Fruit fly (Drosophila melanogaster) whole organism, embryonic: ENCODE measurements around the gene CG9302.

Experiments used
- Bdp1 ChIP-seq: fragments of 200-800 bp; sonication (Bioruptor generic); optimal IDR thresholded peaks from 3 replicates; lab custom pipeline; 2016; ENCODE audit warnings: missing biosample characterization, missing genetic modification characterization
- BtbVII ChIP-seq: fragments of 200-800 bp; sonication (Bioruptor generic); optimal IDR thresholded peaks from 3 replicates; lab custom pipeline; 2017; ENCODE audit warnings: missing biosample characterization, mild to moderate bottlenecking, missing genetic modification characterization
- CG11695 ChIP-seq: fragments of 200-800 bp; sonication (Bioruptor generic); IDR thresholded peaks from 3 replicates; pipeline ENCODE4 v1.3.6; 2022; ENCODE audit warnings: missing biosample characterization, missing genetic modification characterization
- CG11723 ChIP-seq: fragments of 200-800 bp; sonication (Bioruptor generic); optimal IDR thresholded peaks from 2 replicates; lab custom pipeline; 2017; ENCODE audit warnings: missing biosample characterization, mild to moderate bottlenecking, missing genetic modification characterization
- CG12071 ChIP-seq: fragments of 200-800 bp; sonication (Bioruptor generic); optimal IDR thresholded peaks from 3 replicates; lab custom pipeline; 2018; ENCODE audit warnings: missing biosample characterization, mild to moderate bottlenecking, missing genetic modification characterization
- CG12155 ChIP-seq: fragments of 200-800 bp; sonication (Bioruptor generic); optimal IDR thresholded peaks from 3 replicates; lab custom pipeline; 2016; ENCODE audit warnings: missing biosample characterization, missing genetic modification characterization
- CG12299 ChIP-seq: fragments of 200-800 bp; sonication (Bioruptor generic); optimal IDR thresholded peaks from 2 replicates; lab custom pipeline; 2018; ENCODE audit warnings: missing biosample characterization, mild to moderate bottlenecking, missing genetic modification characterization
- CG12659 ChIP-seq: fragments of 200-800 bp; sonication (Bioruptor generic); optimal IDR thresholded peaks from 3 replicates; lab custom pipeline; 2017; ENCODE audit warnings: mild to moderate bottlenecking, missing biosample characterization, missing genetic modification reagents, missing genetic modification characterization
- CG13296 ChIP-seq: fragments of 200-800 bp; sonication (Bioruptor generic); optimal IDR thresholded peaks from 3 replicates; lab custom pipeline; 2018; ENCODE audit warnings: missing biosample characterization, mild to moderate bottlenecking, missing genetic modification characterization
- CG14441 ChIP-seq: fragments of 200-800 bp; sonication (Bioruptor generic); IDR thresholded peaks from 2 replicates; pipeline ENCODE4 v1.3.6; 2022; ENCODE audit warnings: missing biosample characterization, missing genetic modification characterization
- CG18476 ChIP-seq: fragments of 200-800 bp; sonication (Bioruptor generic); optimal IDR thresholded peaks from 2 replicates; lab custom pipeline; 2016; ENCODE audit warnings: missing biosample characterization, mild to moderate bottlenecking, missing genetic modification characterization
- CG2678 ChIP-seq: fragments of 200-800 bp; sonication (Bioruptor generic); optimal IDR thresholded peaks from 3 replicates; lab custom pipeline; 2019; ENCODE audit warnings: missing biosample characterization, mild to moderate bottlenecking, missing genetic modification characterization, moderate library complexity
- CG2712 ChIP-seq: fragments of 200-800 bp; optimal IDR thresholded peaks from 3 replicates; lab custom pipeline; 2019; ENCODE audit warnings: missing biosample characterization, mild to moderate bottlenecking, missing genetic modification characterization, moderate library complexity
- CG30431 ChIP-seq: fragments of 200-800 bp; sonication (Bioruptor generic); optimal IDR thresholded peaks from 2 replicates; lab custom pipeline; 2017; ENCODE audit warnings: missing biosample characterization, missing genetic modification characterization
- CG31441 ChIP-seq: fragments of 200-800 bp; sonication (Bioruptor generic); IDR thresholded peaks from 2 replicates; pipeline ENCODE4 v1.3.6; 2022; ENCODE audit warnings: missing biosample characterization, missing genetic modification characterization
- CG32532 ChIP-seq: fragments of 200-800 bp; sonication (Bioruptor generic); IDR thresholded peaks from 2 replicates; pipeline ENCODE4 v1.3.6; 2022; ENCODE audit warnings: missing biosample characterization, missing genetic modification characterization
- CG4282 ChIP-seq: fragments of 200-800 bp; sonication (Bioruptor generic); optimal IDR thresholded peaks from 2 replicates; lab custom pipeline; 2016; ENCODE audit warnings: missing biosample characterization, missing genetic modification characterization
- CG5245 ChIP-seq: fragments of 200-800 bp; sonication (Bioruptor generic); optimal IDR thresholded peaks from 3 replicates; lab custom pipeline; 2016; ENCODE audit warnings: missing biosample characterization, missing genetic modification characterization
- CG6254 ChIP-seq: fragments of 200-800 bp; sonication (Bioruptor generic); optimal IDR thresholded peaks from 3 replicates; lab custom pipeline; 2017; ENCODE audit warnings: mild to moderate bottlenecking, missing biosample characterization, missing genetic modification reagents, missing genetic modification characterization
- CG6765 ChIP-seq: fragments of 200-800 bp; sonication (Bioruptor generic); optimal IDR thresholded peaks from 3 replicates; lab custom pipeline; 2017; ENCODE audit warnings: missing biosample characterization, mild to moderate bottlenecking, missing genetic modification characterization
- CG7928 ChIP-seq: fragments of 200-800 bp; sonication (Bioruptor generic); optimal IDR thresholded peaks from 2 replicates; lab custom pipeline; 2017; ENCODE audit warnings: missing biosample characterization, mild to moderate bottlenecking, missing genetic modification characterization
- CG8478 ChIP-seq: fragments of >200 bp; optimal IDR thresholded peaks from 2 replicates; lab custom pipeline; 2018
- Dip2 ChIP-seq: fragments of 200-800 bp; sonication (Bioruptor generic); IDR thresholded peaks from 2 replicates; pipeline ENCODE4 v1.3.6; 2022; ENCODE audit warnings: missing biosample characterization, missing genetic modification characterization
- Fer2 ChIP-seq: fragments of 200-800 bp; sonication (Bioruptor generic); optimal IDR thresholded peaks from 2 replicates; lab custom pipeline; 2018; ENCODE audit warnings: missing biosample characterization, mild to moderate bottlenecking, missing genetic modification characterization, moderate library complexity
- Gsc ChIP-seq: fragments of 200-800 bp; sonication (Bioruptor generic); IDR thresholded peaks from 2 replicates; pipeline ENCODE4 v1.3.6; 2022; ENCODE audit warnings: missing biosample characterization, missing genetic modification characterization
- Jarid2 ChIP-seq: fragments of 200-800 bp; sonication (Bioruptor generic); optimal IDR thresholded peaks from 3 replicates; lab custom pipeline; 2017; ENCODE audit warnings: mild to moderate bottlenecking, missing biosample characterization, missing genetic modification reagents, missing genetic modification characterization
- Mrtf ChIP-seq: fragments of 200-800 bp; sonication (Bioruptor generic); IDR thresholded peaks from 3 replicates; pipeline ENCODE4 v1.3.6; 2022; ENCODE audit warnings: missing biosample characterization, missing genetic modification characterization
- Oaz ChIP-seq: fragments of 200-800 bp; sonication (Bioruptor generic); IDR thresholded peaks from 2 replicates; pipeline ENCODE4 v1.3.6; 2022; ENCODE audit warnings: missing biosample characterization, missing genetic modification characterization
- Six4 ChIP-seq: fragments of 200-800 bp; sonication (Bioruptor generic); optimal IDR thresholded peaks from 2 replicates; lab custom pipeline; 2016; ENCODE audit warnings: missing biosample characterization, missing genetic modification characterization
- Sry-δ ChIP-seq: fragments of 200-800 bp; sonication (Bioruptor generic); optimal IDR thresholded peaks from 2 replicates; lab custom pipeline; 2016; ENCODE audit warnings: missing biosample characterization, missing genetic modification characterization
- TFAM ChIP-seq: fragments of 200-800 bp; sonication (Bioruptor generic); optimal IDR thresholded peaks from 2 replicates; lab custom pipeline; 2017; ENCODE audit warnings: missing biosample characterization, missing genetic modification characterization, inconsistent platforms
- bigmax ChIP-seq: fragments of 200-800 bp; sonication (Bioruptor generic); optimal IDR thresholded peaks from 2 replicates; lab custom pipeline; 2018; ENCODE audit warnings: missing biosample characterization, mild to moderate bottlenecking, missing genetic modification characterization
- chm ChIP-seq: fragments of 200-800 bp; sonication (Bioruptor generic); IDR thresholded peaks from 2 replicates; pipeline ENCODE4 v1.3.6; 2022; ENCODE audit warnings: missing biosample characterization, missing genetic modification characterization
- chn ChIP-seq: fragments of 200-800 bp; sonication (Bioruptor generic); optimal IDR thresholded peaks from 2 replicates; lab custom pipeline; 2016; ENCODE audit warnings: missing biosample characterization, missing genetic modification characterization
- disco-r ChIP-seq: fragments of 200-800 bp; sonication (Bioruptor generic); optimal IDR thresholded peaks from 2 replicates; lab custom pipeline; 2016; ENCODE audit warnings: missing biosample characterization, missing genetic modification characterization
- emc ChIP-seq: fragments of 200-800 bp; sonication (Bioruptor generic); optimal IDR thresholded peaks from 2 replicates; lab custom pipeline; 2016; ENCODE audit warnings: missing biosample characterization, missing genetic modification characterization
- fd96Cb ChIP-seq: fragments of 200-800 bp; sonication (Bioruptor generic); optimal IDR thresholded peaks from 2 replicates; lab custom pipeline; 2018; ENCODE audit warnings: missing biosample characterization, mild to moderate bottlenecking, missing genetic modification characterization, moderate library complexity
- gem ChIP-seq: fragments of 200-800 bp; sonication (Bioruptor generic); optimal IDR thresholded peaks from 2 replicates; lab custom pipeline; 2019; ENCODE audit warnings: missing biosample characterization, mild to moderate bottlenecking, missing genetic modification characterization, moderate library complexity
- grn ChIP-seq: fragments of 200-800 bp; sonication (Bioruptor generic); optimal IDR thresholded peaks from 3 replicates; lab custom pipeline; 2017; ENCODE audit warnings: missing biosample characterization, missing genetic modification characterization
- kay ChIP-seq: fragments of 200-800 bp; sonication (Bioruptor generic); optimal IDR thresholded peaks from 2 replicates; lab custom pipeline; 2016; ENCODE audit warnings: missing biosample characterization, missing genetic modification characterization
- mld ChIP-seq: fragments of 200-800 bp; sonication (Bioruptor generic); IDR thresholded peaks from 3 replicates; pipeline ENCODE4 v1.3.6; 2022; ENCODE audit warnings: missing biosample characterization, missing genetic modification characterization; ENCODE audit not compliant: partially characterized antibody
- oc ChIP-seq: fragments of 200-800 bp; sonication (Bioruptor generic); optimal IDR thresholded peaks from 2 replicates; lab custom pipeline; 2018; ENCODE audit warnings: missing biosample characterization, mild to moderate bottlenecking, missing genetic modification characterization, moderate library complexity
- pros ChIP-seq: fragments of 200-800 bp; sonication (Bioruptor generic); optimal IDR thresholded peaks from 3 replicates; lab custom pipeline; 2019; ENCODE audit warnings: missing biosample characterization, mild to moderate bottlenecking, missing genetic modification characterization, moderate library complexity
- row ChIP-seq: fragments of 200-800 bp; sonication (Bioruptor generic); IDR thresholded peaks from 3 replicates; pipeline ENCODE4 v1.3.6; 2022; ENCODE audit warnings: missing biosample characterization, missing genetic modification characterization
- schlank ChIP-seq: fragments of 200-800 bp; sonication (Bioruptor generic); optimal IDR thresholded peaks from 2 replicates; lab custom pipeline; 2018; ENCODE audit warnings: missing biosample characterization, mild to moderate bottlenecking, missing genetic modification characterization
- sim ChIP-seq: fragments of 200-800 bp; sonication (Bioruptor generic); IDR thresholded peaks from 2 replicates; pipeline ENCODE4 v1.3.6; 2022; ENCODE audit warnings: missing biosample characterization, missing genetic modification characterization
- sna ChIP-seq: fragments of 200-800 bp; sonication (Bioruptor generic); IDR thresholded peaks from 2 replicates; pipeline ENCODE4 v1.3.6; 2022; ENCODE audit warnings: missing biosample characterization, missing genetic modification characterization; ENCODE audit not compliant: partially characterized antibody
- tin ChIP-seq: fragments of 200-800 bp; sonication (Bioruptor generic); optimal IDR thresholded peaks from 3 replicates; lab custom pipeline; 2016; ENCODE audit warnings: missing biosample characterization, missing genetic modification characterization
- trem ChIP-seq: fragments of 200-800 bp; optimal IDR thresholded peaks from 3 replicates; lab custom pipeline; 2019; ENCODE audit warnings: missing biosample characterization, mild to moderate bottlenecking, missing genetic modification characterization, moderate library complexity
- usp ChIP-seq: fragments of >200 bp; optimal IDR thresholded peaks from 2 replicates; lab custom pipeline; 2017; ENCODE audit warnings: missing biosample characterization, missing genetic modification characterization
- vfl ChIP-seq: fragments of 200-800 bp; sonication (Bioruptor generic); optimal IDR thresholded peaks from 2 replicates; lab custom pipeline; 2016; ENCODE audit warnings: missing biosample characterization, missing genetic modification characterization
- zen ChIP-seq: fragments of 200-800 bp; sonication (Bioruptor generic); optimal IDR thresholded peaks from 3 replicates; lab custom pipeline; 2018; ENCODE audit warnings: missing biosample characterization, mild to moderate bottlenecking, missing genetic modification characterization, moderate library complexity

The CG9302 gene

dm6 chr2L:13378488-13378964 lies at the start of gene CG9302, which contains the start of gene beta'COP (continued):
- TF ChIP-seq usp (GFP tag; lab: Kevin White, UChicago), result no peak
- no peak for TF ChIP-seq CG13296 (GFP tag; lab: Kevin White, UChicago)
- TF ChIP-seq pros, result no peak
- TF ChIP-seq fd96Cb (tag; lab: Kevin White, UChicago), result peak; percentile 51
- peak; percentile 9 for TF ChIP-seq CG7928
- TF ChIP-seq CG32532, result peak; percentile 46
- TF ChIP-seq CG14441, result peak; percentile 48
- peak; percentile 83 for TF ChIP-seq gem (tag; lab: Kevin White, UChicago)
- peak; percentile 75 for TF ChIP-seq kay (GFP tag; lab: Kevin White, UChicago)
- TF ChIP-seq row, result peak; percentile 95
- peak; percentile 20 for TF ChIP-seq CG30431 (GFP tag; lab: Kevin White, UChicago)
- peak; percentile 31 for TF ChIP-seq bigmax (GFP tag; lab: Kevin White, UChicago)
- TF ChIP-seq CG4282 (GFP tag; lab: Kevin White, UChicago), result no peak
- no peak for TF ChIP-seq CG2678 (tag; lab: Kevin White, UChicago)
- peak; percentile 32 for TF ChIP-seq CG18476 (GFP tag; lab: Kevin White, UChicago)
- no peak for TF ChIP-seq sim (GFP tag; lab: Robert Waterston, UW)
- TF ChIP-seq oc (tag; lab: Kevin White, UChicago), result no peak
- TF ChIP-seq vfl, result peak; percentile 19
- no peak for TF ChIP-seq CG12299 (tag; lab: Kevin White, UChicago)
- TF ChIP-seq Jarid2 (GFP tag; lab: Kevin White, UChicago), result no peak
- no peak for TF ChIP-seq Oaz (GFP tag; lab: Robert Waterston, UW)
- peak; percentile 85 for TF ChIP-seq Sry-δ (GFP tag; lab: Kevin White, UChicago)
- TF ChIP-seq Gsc (GFP tag; lab: Robert Waterston, UW), result no peak
- peak; percentile 77 for TF ChIP-seq CG31441 (GFP tag; lab: Robert Waterston, UW)
- TF ChIP-seq zen (tag; lab: Kevin White, UChicago), result peak; percentile 84
- no peak for TF ChIP-seq Mrtf
- no peak for TF ChIP-seq CG11723 (GFP tag; lab: Kevin White, UChicago)
- TF ChIP-seq mld (GFP tag; lab: Robert Waterston, UW), result no peak
- TF ChIP-seq CG6254, result no peak
- TF ChIP-seq CG2712, result peak; percentile 81
- TF ChIP-seq tin, result peak; percentile 60
- TF ChIP-seq Dip2 (GFP tag; lab: Robert Waterston, UW), result no peak
- no peak for TF ChIP-seq CG12071 (GFP tag; lab: Kevin White, UChicago)
- TF ChIP-seq trem (tag; lab: Kevin White, UChicago), result peak; percentile 68
- no peak for TF ChIP-seq disco-r (GFP tag; lab: Kevin White, UChicago)
- no peak; the same call in 1 of the 2 replicates for TF ChIP-seq sna (GFP tag; lab: Robert Waterston, UW)
- no peak for TF ChIP-seq CG8478 (lab: Kevin White, UChicago)
- TF ChIP-seq Fer2 (tag; lab: Kevin White, UChicago), result peak; percentile 73
- TF ChIP-seq BtbVII (GFP tag; lab: Kevin White, UChicago), result no peak
- no peak for TF ChIP-seq grn (GFP tag; lab: Kevin White, UChicago)
- TF ChIP-seq chn (GFP tag; lab: Kevin White, UChicago), result peak; percentile 39
- TF ChIP-seq schlank (tag; lab: Kevin White, UChicago), result no peak
- no peak for TF ChIP-seq CG11695 (GFP tag; lab: Robert Waterston, UW)
- no peak for TF ChIP-seq TFAM (GFP tag; lab: Kevin White, UChicago)
- TF ChIP-seq CG5245 (GFP tag; lab: Kevin White, UChicago), result peak; percentile 31
- no peak for TF ChIP-seq chm (GFP tag; lab: Robert Waterston, UW)
- peak; percentile 23 for TF ChIP-seq Six4 (GFP tag; lab: Kevin White, UChicago)
- TF ChIP-seq CG12659 (GFP tag; lab: Kevin White, UChicago), result peak; percentile 89
- no peak for TF ChIP-seq CG6765 (GFP tag; lab: Kevin White, UChicago)
- no peak for TF ChIP-seq emc (GFP tag; lab: Kevin White, UChicago)
- peak; percentile 69 for TF ChIP-seq Bdp1 (GFP tag; lab: Kevin White, UChicago)
- peak; percentile 77 for TF ChIP-seq CG12155 (GFP tag; lab: Kevin White, UChicago)
